Worm (Caenorhabditis elegans) whole organism, L1 larva: Measurements from ENCODE around the gene nhr-256.

Experiments used
- C04F5.9 ChIP-seq: sonication (generic microtip); optimal IDR thresholded peaks from 2 replicates; lab custom pipeline; 2016; ENCODE audit warnings: missing genetic modification characterization, missing compliant biosample characterization
- Y116A8C.19 ChIP-seq: sonication (generic microtip); optimal IDR thresholded peaks from 2 replicates; lab custom pipeline; 2016; ENCODE audit warnings: missing compliant biosample characterization, missing genetic modification characterization, borderline replicate concordance
- aly-2 ChIP-seq: fragments of 150-350 bp; optimal IDR thresholded peaks from 2 replicates; lab custom pipeline; 2014; ENCODE audit warnings: missing biosample characterization, missing genetic modification characterization
- blmp-1 ChIP-seq: fragments of 150-350 bp; optimal IDR thresholded peaks from 2 replicates; lab custom pipeline; 2014; ENCODE audit warnings: missing biosample characterization, missing genetic modification characterization
- ceh-8 ChIP-seq: fragments of 200-800 bp; sonication (Bioruptor generic); optimal IDR thresholded peaks from 2 replicates; lab custom pipeline; 2018; ENCODE audit warnings: mild to moderate bottlenecking, missing genetic modification characterization, moderate library complexity, missing compliant biosample characterization
- ceh-82 ChIP-seq, 3 experiments: fragments of 150-350 bp in 1 of 3; sonication (generic microtip) in 2 of 3; optimal IDR thresholded peaks; 2 replicates each; lab custom pipeline; 2014 to 2017; ENCODE audit warnings: missing biosample characterization in 3 of 3, missing genetic modification characterization in 3 of 3
- ceh-88 ChIP-seq: fragments of 200-800 bp; sonication (Bioruptor generic); IDR thresholded peaks from 2 replicates; pipeline ENCODE4 v1.3.6; 2022; ENCODE audit warnings: missing genetic modification characterization, missing compliant biosample characterization
- ceh-90 ChIP-seq: sonication (generic microtip); optimal IDR thresholded peaks from 2 replicates; lab custom pipeline; 2016; ENCODE audit warnings: missing genetic modification characterization, missing compliant biosample characterization
- ces-1 ChIP-seq: fragments of 150-350 bp; optimal IDR thresholded peaks from 2 replicates; lab custom pipeline; 2014; ENCODE audit warnings: missing biosample characterization, missing genetic modification reagents, missing genetic modification characterization
- dsc-1 ChIP-seq: sonication (generic microtip); optimal IDR thresholded peaks from 2 replicates; lab custom pipeline; 2016; ENCODE audit warnings: mild to moderate bottlenecking, missing genetic modification characterization, missing compliant biosample characterization
- efl-1 ChIP-seq, 4 experiments: fragments of 150-350 bp; optimal IDR thresholded peaks in 3 of 4; peaks in 1 of 4; 1 replicate in 1 of 4; 2 replicates in 3 of 4; lab custom pipeline; 2014; ENCODE audit warnings: missing biosample characterization in 2 of 4, missing genetic modification characterization in 2 of 4, missing genetic modification reagents in 2 of 4
- egl-13 ChIP-seq: sonication (generic microtip); optimal IDR thresholded peaks from 2 replicates; lab custom pipeline; 2016; ENCODE audit warnings: missing genotype, missing genetic modification reagents, missing genetic modification characterization, missing compliant biosample characterization
- egl-27 ChIP-seq, 2 experiments: fragments of 150-350 bp in 1 of 2; sonication (generic microtip); optimal IDR thresholded peaks; 3 replicates each; lab custom pipeline; 2017 to 2018; ENCODE audit warnings: missing biosample characterization in 2 of 2, missing genetic modification characterization in 2 of 2, missing genetic modification reagents in 2 of 2
- elt-2 ChIP-seq: sonication (generic microtip); optimal IDR thresholded peaks from 2 replicates; lab custom pipeline; 2016; ENCODE audit warnings: missing genetic modification characterization, mild to moderate bottlenecking, inconsistent platforms, missing compliant biosample characterization, missing genetic modification reagents
- fkh-8 ChIP-seq: sonication (generic microtip); optimal IDR thresholded peaks from 2 replicates; lab custom pipeline; 2016; ENCODE audit warnings: mild to moderate bottlenecking, missing genetic modification characterization, missing compliant biosample characterization
- fos-1 ChIP-seq: fragments of 150-350 bp; optimal IDR thresholded peaks from 2 replicates; lab custom pipeline; 2014; ENCODE audit warnings: missing biosample characterization, missing genetic modification characterization
- grh-1 ChIP-seq: fragments of 200-800 bp; sonication (Bioruptor generic); IDR thresholded peaks from 2 replicates; pipeline ENCODE4 v1.3.6; 2022; ENCODE audit warnings: missing genetic modification reagents, missing genetic modification characterization, missing compliant biosample characterization
- isw-1 ChIP-seq: fragments of 200-800 bp; sonication (Bioruptor generic); IDR thresholded peaks from 2 replicates; pipeline ENCODE4 v1.3.6; 2022; ENCODE audit warnings: missing genetic modification characterization, missing compliant biosample characterization
- jun-1 ChIP-seq: fragments of 150-350 bp; optimal IDR thresholded peaks from 2 replicates; lab custom pipeline; 2014; ENCODE audit warnings: missing biosample characterization, missing genetic modification reagents, missing genetic modification characterization
- lin-14 ChIP-seq: fragments of 200-800 bp; sonication (Bioruptor generic); optimal IDR thresholded peaks from 2 replicates; lab custom pipeline; 2018; ENCODE audit warnings: mild to moderate bottlenecking, missing genetic modification characterization, moderate library complexity, missing compliant biosample characterization
- mab-9 ChIP-seq: fragments of 200-800 bp; sonication (Bioruptor generic); IDR thresholded peaks from 2 replicates; pipeline ENCODE4 v1.3.6; 2022; ENCODE audit warnings: missing genetic modification reagents, missing genetic modification characterization, missing compliant biosample characterization
- mdl-1 ChIP-seq, 2 experiments: fragments of 150-350 bp; optimal IDR thresholded peaks; 2 replicates each; lab custom pipeline; 2014 to 2017; ENCODE audit warnings: missing biosample characterization in 2 of 2, missing genetic modification characterization in 2 of 2, inconsistent platforms in 1 of 2
- mep-1 ChIP-seq: fragments of 150-350 bp; optimal IDR thresholded peaks from 2 replicates; lab custom pipeline; 2014; ENCODE audit warnings: missing biosample characterization, missing genetic modification characterization
- nhr-11 ChIP-seq: fragments of 150-350 bp; optimal IDR thresholded peaks from 2 replicates; lab custom pipeline; 2014; ENCODE audit warnings: missing biosample characterization, missing genetic modification characterization
- nhr-19 ChIP-seq: fragments of 200-800 bp; sonication (Bioruptor generic); conservative IDR thresholded peaks from 2 replicates; pipeline ENCODE4 v1.3.6; 2022; ENCODE audit warnings: missing genetic modification characterization, missing compliant biosample characterization
- nhr-20 ChIP-seq: sonication (generic microtip); optimal IDR thresholded peaks from 2 replicates; lab custom pipeline; 2016; ENCODE audit warnings: mild to moderate bottlenecking, missing genetic modification characterization, missing compliant biosample characterization
- nhr-237 ChIP-seq: fragments of 150-350 bp; optimal IDR thresholded peaks from 2 replicates; lab custom pipeline; 2014; ENCODE audit warnings: missing biosample characterization, missing genetic modification characterization
- nhr-76 ChIP-seq: sonication (generic microtip); optimal IDR thresholded peaks from 2 replicates; lab custom pipeline; 2017; ENCODE audit warnings: missing biosample characterization, missing genetic modification characterization
- nhr-77 ChIP-seq: fragments of 150-350 bp; optimal IDR thresholded peaks from 2 replicates; lab custom pipeline; 2014; ENCODE audit warnings: missing biosample characterization, missing genetic modification characterization
- nhr-84 ChIP-seq: sonication (generic microtip); optimal IDR thresholded peaks from 2 replicates; lab custom pipeline; 2017; ENCODE audit warnings: missing biosample characterization, missing genetic modification characterization
- nhr-85 ChIP-seq: sonication (generic microtip); peaks from one replicate; lab custom pipeline; 2016; ENCODE audit warnings: missing genetic modification characterization, inconsistent platforms, missing compliant biosample characterization
- pax-3 ChIP-seq: fragments of 200-800 bp; sonication (Bioruptor generic); optimal IDR thresholded peaks from 2 replicates; lab custom pipeline; 2018; ENCODE audit warnings: mild to moderate bottlenecking, missing genetic modification characterization, moderate library complexity, missing compliant biosample characterization
- pqm-1 ChIP-seq: sonication (generic microtip); optimal IDR thresholded peaks from 3 replicates; lab custom pipeline; 2017; ENCODE audit warnings: missing biosample characterization, missing genetic modification characterization
- rnt-1 ChIP-seq: sonication (generic microtip); optimal IDR thresholded peaks from 2 replicates; lab custom pipeline; 2016; ENCODE audit warnings: mild to moderate bottlenecking, missing genetic modification characterization, moderate library complexity, missing compliant biosample characterization
- sox-4 ChIP-seq: sonication (generic microtip); optimal IDR thresholded peaks from 2 replicates; lab custom pipeline; 2016; ENCODE audit warnings: missing genetic modification characterization, missing compliant biosample characterization
- swsn-7 ChIP-seq: sonication (generic microtip); optimal IDR thresholded peaks from 2 replicates; lab custom pipeline; 2016; ENCODE audit warnings: missing genetic modification characterization, missing compliant biosample characterization
- tbx-2 ChIP-seq: sonication (generic microtip); optimal IDR thresholded peaks from 2 replicates; lab custom pipeline; 2016; ENCODE audit warnings: missing genetic modification characterization, missing compliant biosample characterization
- unc-130 ChIP-seq: fragments of 150-350 bp; optimal IDR thresholded peaks from 2 replicates; lab custom pipeline; 2017; ENCODE audit warnings: missing biosample characterization, missing genetic modification characterization, inconsistent platforms
- unc-86 ChIP-seq: sonication (generic microtip); optimal IDR thresholded peaks from 2 replicates; lab custom pipeline; 2016; ENCODE audit warnings: missing genetic modification characterization, missing compliant biosample characterization
- zag-1 ChIP-seq: fragments of 150-350 bp; optimal IDR thresholded peaks from 2 replicates; lab custom pipeline; 2014; ENCODE audit warnings: missing biosample characterization, missing genetic modification characterization
- zip-4 ChIP-seq: fragments of 200-800 bp; sonication (Bioruptor generic); optimal IDR thresholded peaks from 2 replicates; lab custom pipeline; 2018; ENCODE audit warnings: mild to moderate bottlenecking, missing genetic modification characterization, moderate library complexity, missing compliant biosample characterization
- ztf-11 ChIP-seq, 2 experiments: sonication (generic microtip); optimal IDR thresholded peaks; 2 replicates each; lab custom pipeline; 2016 to 2017; ENCODE audit warnings: missing genetic modification characterization in 2 of 2, missing biosample characterization in 1 of 2, missing compliant biosample characterization in 1 of 2

nhr-256 gene

DNA sequence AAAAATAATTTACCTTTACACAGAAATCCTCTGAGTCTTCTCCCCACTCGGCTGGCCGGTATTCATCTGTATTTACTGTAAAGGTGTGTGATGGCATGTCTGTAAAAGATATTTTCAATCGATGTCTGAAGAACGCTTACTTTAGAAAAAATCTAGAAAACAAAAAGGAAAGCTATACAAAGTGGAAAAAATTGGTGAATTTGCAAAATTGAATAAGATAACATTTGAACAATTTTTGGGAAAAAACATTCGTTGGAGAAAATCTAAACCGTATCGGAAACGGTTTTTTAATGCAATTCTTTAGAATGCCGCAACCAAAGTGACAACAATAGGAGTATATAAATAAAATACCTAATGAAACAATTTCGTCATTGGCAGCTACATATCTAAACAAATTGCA lies 38.4 kb downstream of the nhr-256 start, which contains the start of gene F36H9.5:
TSS of gene F36H9.5 (minus strand) at position 101 of the 400 bp plus-strand sequence.
- TF ChIP-seq ceh-90 (tag; lab: Kevin White, UChicago) (no peak), ces-1 (GFP tag; lab: Kevin White, UChicago) (no peak), lin-14 (no peak), pax-3 (tag; lab: Kevin White, UChicago) (no peak), nhr-19 (GFP tag; lab: Robert Waterston, UW) (no peak), tbx-2 (tag; lab: Kevin White, UChicago) (no peak), grh-1 (GFP tag; lab: Robert Waterston, UW) (no peak), egl-27 (tag; optimal IDR thresholded peaks at IDR 0.05; lab: Kevin White, UChicago) (no peak), C04F5.9 (tag; lab: Kevin White, UChicago) (no peak), mep-1 (tag; lab: Kevin White, UChicago) (no peak), ztf-11 (tag; optimal IDR thresholded peaks at IDR 0.05; lab: Kevin White, UChicago) (no peak), Y116A8C.19 (tag; lab: Kevin White, UChicago) (no peak), aly-2 (tag; lab: Kevin White, UChicago) (no peak)
- TF ChIP-seq, all 84 proteins: peak for 0

DNA sequence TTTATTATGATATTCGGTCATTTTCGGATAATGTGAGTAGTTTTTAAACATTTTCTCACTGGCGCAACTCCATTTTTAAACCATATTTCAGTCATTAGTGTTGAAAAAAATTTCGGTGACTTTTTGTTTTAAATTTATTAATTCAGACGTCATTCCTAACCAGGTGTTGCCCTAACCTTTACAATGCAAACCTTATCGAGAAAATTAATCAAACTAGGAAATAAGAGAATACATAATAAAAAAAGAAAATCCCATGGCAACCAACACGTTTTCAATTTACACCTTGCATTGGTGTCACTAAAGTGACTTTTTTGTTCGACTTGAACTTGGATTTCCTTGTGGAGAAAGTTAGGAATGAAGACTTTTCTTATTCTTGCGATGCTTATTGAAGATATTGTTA lies 44.6 kb downstream of the nhr-256 start, which contains the start of gene F36H9.2:
TSS of gene F36H9.2 (plus strand) at position 301 of the 400 bp plus-strand sequence.
- TF ChIP-seq egl-13 (tag; lab: Kevin White, UChicago) (no peak), mab-9 (no peak), ces-1 (GFP tag; lab: Kevin White, UChicago) (no peak), ceh-88 (GFP tag; lab: Robert Waterston, UW) (no peak), elt-2 (tag; lab: Kevin White, UChicago) (no peak), nhr-76 (tag; lab: Kevin White, UChicago) (no peak), nhr-20 (tag; lab: Kevin White, UChicago) (no peak), jun-1 (tag; lab: Kevin White, UChicago) (no peak), ceh-8 (GFP tag; lab: Kevin White, UChicago) (no peak), isw-1 (GFP tag; lab: Robert Waterston, UW) (no peak)

DNA sequence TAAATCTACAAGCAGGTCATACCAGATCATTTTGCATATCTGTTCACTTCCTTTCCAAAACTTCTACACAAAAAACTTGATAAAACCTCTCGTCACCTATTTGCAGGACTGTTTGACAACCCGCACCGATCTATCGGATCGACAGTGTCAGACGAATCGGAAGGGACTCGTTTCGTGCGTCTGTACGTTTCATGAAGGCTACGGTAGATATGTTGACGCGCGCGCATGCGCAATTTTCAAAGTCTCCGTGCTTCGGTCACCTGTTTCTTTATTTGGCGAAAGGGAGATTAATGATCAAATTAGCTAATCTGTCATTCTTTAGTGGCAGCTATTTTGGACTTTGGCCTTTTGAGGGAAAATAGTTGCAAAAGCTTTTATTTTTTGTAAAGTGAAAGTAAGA lies 45.9 kb downstream of the nhr-256 start:
- TF ChIP-seq egl-13 (tag; lab: Kevin White, UChicago), result no peak
- TF ChIP-seq mdl-1 (tag; optimal IDR thresholded peaks at IDR 0.05; lab: Kevin White, UChicago), result peak in 1 of 2 experiments; percentile 10
- TF ChIP-seq jun-1 (tag; lab: Kevin White, UChicago), result peak; percentile 14
- no peak for TF ChIP-seq ceh-82 (tag; optimal IDR thresholded peaks at IDR 0.05; lab: Kevin White, UChicago)
- TF ChIP-seq nhr-77 (tag; lab: Kevin White, UChicago), result no peak
- TF ChIP-seq unc-86, result no peak
- TF ChIP-seq ceh-88 (GFP tag; lab: Robert Waterston, UW), result no peak
- no peak for TF ChIP-seq swsn-7
- TF ChIP-seq unc-130 (tag; lab: Kevin White, UChicago), result no peak
- TF ChIP-seq fkh-8 (tag; lab: Kevin White, UChicago), result no peak
- no peak for TF ChIP-seq fos-1 (tag; lab: Kevin White, UChicago)
- TF ChIP-seq rnt-1, result no peak
- no peak for TF ChIP-seq lin-14
- TF ChIP-seq dsc-1 (tag; lab: Kevin White, UChicago), result no peak
- no peak for TF ChIP-seq nhr-237 (tag; lab: Kevin White, UChicago)
- no peak for TF ChIP-seq pqm-1 (tag; lab: Kevin White, UChicago)
- TF ChIP-seq nhr-76 (tag; lab: Kevin White, UChicago), result no peak
- no peak for TF ChIP-seq pax-3 (tag; lab: Kevin White, UChicago)
- TF ChIP-seq egl-27 (tag; optimal IDR thresholded peaks at IDR 0.05; lab: Kevin White, UChicago), result no peak
- no peak for TF ChIP-seq sox-4 (tag; lab: Kevin White, UChicago)
- TF ChIP-seq mab-9, result no peak
- no peak for TF ChIP-seq zag-1
- TF ChIP-seq blmp-1 (tag; lab: Kevin White, UChicago), result peak; percentile 75
- no peak for TF ChIP-seq efl-1 (optimal IDR thresholded peaks at IDR 0.05; lab: Kevin White, UChicago)
- TF ChIP-seq efl-1 (GFP tag; optimal IDR thresholded peaks at IDR 0.05 in 1 of 2; lab: Kevin White, UChicago), result no peak
- TF ChIP-seq nhr-11 (tag; lab: Kevin White, UChicago), result no peak
- no peak for TF ChIP-seq zip-4 (GFP tag; lab: Kevin White, UChicago)
- no peak for TF ChIP-seq nhr-84
- peak; percentile 36 for TF ChIP-seq nhr-85
